Fruit fly (Drosophila melanogaster) whole organism, embryonic: ENCODE measurements around the gene Eig71Ea.
A peak's percentile ranks its signal among the peaks of the same experiment; 100 is the strongest.

ENCODE experiments used
- Atf6 ChIP-seq: fragments of 200-800 bp; sonication (Bioruptor generic); IDR thresholded peaks from 2 replicates; pipeline ENCODE4 v1.3.6; 2022; ENCODE audit warnings: missing biosample characterization, missing genetic modification characterization
- Bdp1 ChIP-seq: fragments of 200-800 bp; sonication (Bioruptor generic); optimal IDR thresholded peaks from 3 replicates; lab custom pipeline; 2016; ENCODE audit warnings: missing biosample characterization, missing genetic modification characterization
- Bgb ChIP-seq: fragments of 200-800 bp; sonication (Bioruptor generic); IDR thresholded peaks from 2 replicates; pipeline ENCODE4 v1.3.6; 2022; ENCODE audit warnings: missing biosample characterization, missing genetic modification characterization; ENCODE audit not compliant: partially characterized antibody
- CG1024 ChIP-seq: fragments of 200-800 bp; sonication (Bioruptor generic); IDR thresholded peaks from 2 replicates; pipeline ENCODE4 v1.3.6; 2022; ENCODE audit warnings: missing biosample characterization, missing genetic modification characterization
- CG10267 ChIP-seq: fragments of 200-800 bp; sonication (Bioruptor generic); optimal IDR thresholded peaks from 2 replicates; lab custom pipeline; 2018; ENCODE audit warnings: missing biosample characterization, mild to moderate bottlenecking, missing genetic modification characterization, moderate library complexity
- CG10366 ChIP-seq: fragments of 200-800 bp; sonication (Bioruptor generic); IDR thresholded peaks from 2 replicates; pipeline ENCODE4 v1.3.6; 2022; ENCODE audit warnings: missing biosample characterization, missing genetic modification characterization
- CG10654 ChIP-seq: fragments of 200-800 bp; sonication (Bioruptor generic); optimal IDR thresholded peaks from 2 replicates; lab custom pipeline; 2016; ENCODE audit warnings: missing biosample characterization, missing genetic modification characterization
- CG12104 ChIP-seq: fragments of 200-800 bp; sonication (Bioruptor generic); optimal IDR thresholded peaks from 3 replicates; lab custom pipeline; 2016; ENCODE audit warnings: missing biosample characterization, missing genetic modification characterization
- CG13894 ChIP-seq: fragments of 200-800 bp; sonication (Bioruptor generic); optimal IDR thresholded peaks from 3 replicates; lab custom pipeline; 2018; ENCODE audit warnings: missing biosample characterization, mild to moderate bottlenecking, missing genetic modification characterization, moderate library complexity
- CG14667 ChIP-seq: fragments of 200-800 bp; sonication (Bioruptor generic); IDR thresholded peaks from 2 replicates; pipeline ENCODE4 v1.3.6; 2022; ENCODE audit warnings: missing biosample characterization, missing genetic modification characterization
- CG15073 ChIP-seq: fragments of 200-800 bp; sonication (Bioruptor generic); optimal IDR thresholded peaks from 2 replicates; lab custom pipeline; 2016; ENCODE audit warnings: missing biosample characterization, missing genetic modification characterization
- CG1647 ChIP-seq: fragments of 200-800 bp; sonication (Bioruptor generic); optimal IDR thresholded peaks from 3 replicates; lab custom pipeline; 2016; ENCODE audit warnings: missing biosample characterization, missing genetic modification characterization
- CG17385 ChIP-seq: fragments of 200-800 bp; sonication (Bioruptor generic); optimal IDR thresholded peaks from 3 replicates; lab custom pipeline; 2018; ENCODE audit warnings: missing biosample characterization, mild to moderate bottlenecking, missing genetic modification characterization
- CG17802 ChIP-seq: fragments of 200-800 bp; sonication (Bioruptor generic); optimal IDR thresholded peaks from 2 replicates; lab custom pipeline; 2018; ENCODE audit warnings: missing biosample characterization, mild to moderate bottlenecking, missing genetic modification characterization, moderate library complexity
- CG2202 ChIP-seq: fragments of 200-800 bp; sonication (Bioruptor generic); optimal IDR thresholded peaks from 2 replicates; lab custom pipeline; 2018; ENCODE audit warnings: missing biosample characterization, mild to moderate bottlenecking, missing genetic modification characterization
- CG3163 ChIP-seq: fragments of 200-800 bp; sonication (Bioruptor generic); optimal IDR thresholded peaks from 3 replicates; lab custom pipeline; 2016; ENCODE audit warnings: missing biosample characterization, missing genetic modification characterization
- CG3281 ChIP-seq: fragments of 200-800 bp; sonication (Bioruptor generic); optimal IDR thresholded peaks from 3 replicates; lab custom pipeline; 2017; ENCODE audit warnings: missing biosample characterization, mild to moderate bottlenecking, missing genetic modification characterization
- CG3407 ChIP-seq: fragments of 200-800 bp; sonication (Bioruptor generic); optimal IDR thresholded peaks from 2 replicates; lab custom pipeline; 2018; ENCODE audit warnings: missing biosample characterization, mild to moderate bottlenecking, missing genetic modification characterization
- CG42726 ChIP-seq: fragments of 200-800 bp; sonication (Bioruptor generic); IDR thresholded peaks from 2 replicates; pipeline ENCODE4 v1.3.6; 2022; ENCODE audit warnings: missing biosample characterization, missing genetic modification characterization; ENCODE audit not compliant: partially characterized antibody
- CG4617 ChIP-seq: fragments of 200-800 bp; sonication (Bioruptor generic); optimal IDR thresholded peaks from 3 replicates; lab custom pipeline; 2016; ENCODE audit warnings: missing biosample characterization, missing genetic modification characterization, borderline replicate concordance
- CG4854 ChIP-seq: fragments of 200-800 bp; sonication (Bioruptor generic); optimal IDR thresholded peaks from 2 replicates; lab custom pipeline; 2016; ENCODE audit warnings: missing biosample characterization, missing genetic modification characterization, inconsistent platforms
- CG6254 ChIP-seq: fragments of 200-800 bp; sonication (Bioruptor generic); optimal IDR thresholded peaks from 3 replicates; lab custom pipeline; 2017; ENCODE audit warnings: mild to moderate bottlenecking, missing biosample characterization, missing genetic modification reagents, missing genetic modification characterization
- CG7963 ChIP-seq: fragments of 200-800 bp; sonication (Bioruptor generic); IDR thresholded peaks from 3 replicates; pipeline ENCODE4 v1.3.6; 2022; ENCODE audit warnings: missing biosample characterization, missing genetic modification characterization; ENCODE audit not compliant: partially characterized antibody
- CG8944 ChIP-seq: fragments of 200-800 bp; sonication (Bioruptor generic); optimal IDR thresholded peaks from 3 replicates; lab custom pipeline; 2016; ENCODE audit warnings: missing biosample characterization, missing genetic modification characterization
- CG9817 ChIP-seq: fragments of 200-800 bp; sonication (Bioruptor generic); optimal IDR thresholded peaks from 2 replicates; lab custom pipeline; 2018; ENCODE audit warnings: missing biosample characterization, mild to moderate bottlenecking, missing genetic modification characterization, moderate library complexity
- H15 ChIP-seq: fragments of 200-800 bp; sonication (Bioruptor generic); IDR thresholded peaks from 3 replicates; pipeline ENCODE4 v1.3.6; 2022; ENCODE audit warnings: missing biosample characterization, missing genetic modification characterization
- Hmr ChIP-seq: fragments of 200-800 bp; sonication (Bioruptor generic); optimal IDR thresholded peaks from 3 replicates; lab custom pipeline; 2017; ENCODE audit warnings: mild to moderate bottlenecking, missing biosample characterization, missing genetic modification reagents, missing genetic modification characterization
- Hr39 ChIP-seq: fragments of >200 bp; optimal IDR thresholded peaks from 2 replicates; lab custom pipeline; 2017
- PHDP ChIP-seq: fragments of 200-800 bp; sonication (Bioruptor generic); optimal IDR thresholded peaks from 3 replicates; lab custom pipeline; 2018; ENCODE audit warnings: missing biosample characterization, mild to moderate bottlenecking, missing genetic modification characterization, moderate library complexity
- Sox100B ChIP-seq: fragments of 200-800 bp; sonication (Bioruptor generic); optimal IDR thresholded peaks from 3 replicates; lab custom pipeline; 2018; ENCODE audit warnings: missing biosample characterization, mild to moderate bottlenecking, missing genetic modification characterization
- Taf1 ChIP-seq: fragments of 200-800 bp; sonication (Bioruptor generic); IDR thresholded peaks from 2 replicates; pipeline ENCODE4 v1.3.6; 2022; ENCODE audit warnings: missing biosample characterization, missing genetic modification characterization
- bbx ChIP-seq: fragments of 200-800 bp; sonication (Bioruptor generic); IDR thresholded peaks from 2 replicates; pipeline ENCODE4 v1.3.6; 2022; ENCODE audit warnings: missing biosample characterization, missing genetic modification characterization; ENCODE audit not compliant: partially characterized antibody
- cad ChIP-seq: fragments of >200 bp; optimal IDR thresholded peaks from 2 replicates; lab custom pipeline; 2017; ENCODE audit warnings: missing biosample characterization, missing genetic modification characterization
- chif ChIP-seq, 2 experiments: fragments of 200-800 bp; sonication (Bioruptor generic); optimal IDR thresholded peaks; 3 replicates each; lab custom pipeline; 2016; ENCODE audit warnings: missing biosample characterization in 2 of 2, missing genetic modification characterization in 2 of 2
- ci ChIP-seq: fragments of 200-800 bp; sonication (Bioruptor generic); IDR thresholded peaks from 3 replicates; pipeline ENCODE4 v1.3.6; 2022; ENCODE audit warnings: missing biosample characterization, missing genetic modification characterization
- da ChIP-seq: fragments of 200-800 bp; sonication (Bioruptor generic); optimal IDR thresholded peaks from 2 replicates; lab custom pipeline; 2016; ENCODE audit warnings: missing biosample characterization, missing genetic modification characterization
- danr ChIP-seq: fragments of 200-800 bp; sonication (Bioruptor generic); IDR thresholded peaks from 2 replicates; pipeline ENCODE4 v1.3.6; 2022; ENCODE audit warnings: missing biosample characterization, missing genetic modification characterization
- dmrt11E ChIP-seq: fragments of 200-800 bp; sonication (Bioruptor generic); optimal IDR thresholded peaks from 3 replicates; lab custom pipeline; 2018; ENCODE audit warnings: missing biosample characterization, mild to moderate bottlenecking, missing genetic modification characterization, moderate library complexity
- eve ChIP-seq, 2 experiments: fragments of >200 bp; optimal IDR thresholded peaks; 2 replicates each; lab custom pipeline; 2017; ENCODE audit warnings: missing biosample characterization in 2 of 2, missing genetic modification characterization in 2 of 2
- fru ChIP-seq: fragments of >200 bp; optimal IDR thresholded peaks from 2 replicates; lab custom pipeline; 2017
- ftz-f1 ChIP-seq: fragments of 200-800 bp; sonication (Bioruptor generic); optimal IDR thresholded peaks from 2 replicates; lab custom pipeline; 2016; ENCODE audit warnings: missing biosample characterization, missing genetic modification characterization
- kah ChIP-seq: fragments of 200-800 bp; sonication (Bioruptor generic); optimal IDR thresholded peaks from 2 replicates; lab custom pipeline; 2018; ENCODE audit warnings: missing biosample characterization, mild to moderate bottlenecking, missing genetic modification characterization
- maf-S ChIP-seq: fragments of 200-800 bp; sonication (Bioruptor generic); optimal IDR thresholded peaks from 2 replicates; lab custom pipeline; 2016; ENCODE audit warnings: missing biosample characterization, missing genetic modification characterization
- mirr ChIP-seq: fragments of 200-800 bp; sonication (Bioruptor generic); optimal IDR thresholded peaks from 3 replicates; lab custom pipeline; 2018; ENCODE audit warnings: missing biosample characterization, mild to moderate bottlenecking, missing genetic modification characterization
- oc ChIP-seq: fragments of 200-800 bp; sonication (Bioruptor generic); optimal IDR thresholded peaks from 2 replicates; lab custom pipeline; 2018; ENCODE audit warnings: missing biosample characterization, mild to moderate bottlenecking, missing genetic modification characterization, moderate library complexity
- odd ChIP-seq: fragments of 200-800 bp; sonication (Bioruptor generic); optimal IDR thresholded peaks from 2 replicates; lab custom pipeline; 2017; ENCODE audit warnings: missing biosample characterization, mild to moderate bottlenecking, missing genetic modification characterization
- pb ChIP-seq: fragments of 200-800 bp; sonication (Bioruptor generic); optimal IDR thresholded peaks from 3 replicates; lab custom pipeline; 2016; ENCODE audit warnings: missing biosample characterization, missing genetic modification characterization
- pfk ChIP-seq: fragments of 200-800 bp; sonication (Bioruptor generic); optimal IDR thresholded peaks from 2 replicates; lab custom pipeline; 2018; ENCODE audit warnings: missing biosample characterization, mild to moderate bottlenecking, missing genetic modification characterization, moderate library complexity
- prd ChIP-seq, 3 experiments: fragments of >200 bp in 2 of 3; fragments of 200-800 bp in 1 of 3; sonication (Bioruptor generic) in 1 of 3; optimal IDR thresholded peaks in 2 of 3; IDR thresholded peaks in 1 of 3; 2 replicates in 2 of 3; 3 replicates in 1 of 3; pipeline versions ENCODE4 v1.3.6 to Lab custom; 2017 to 2022; ENCODE audit warnings: missing biosample characterization in 1 of 3, missing genetic modification characterization in 1 of 3
- row ChIP-seq: fragments of 200-800 bp; sonication (Bioruptor generic); IDR thresholded peaks from 3 replicates; pipeline ENCODE4 v1.3.6; 2022; ENCODE audit warnings: missing biosample characterization, missing genetic modification characterization
- sd ChIP-seq: fragments of 200-800 bp; sonication (Bioruptor generic); optimal IDR thresholded peaks from 3 replicates; lab custom pipeline; 2018; ENCODE audit warnings: missing biosample characterization, mild to moderate bottlenecking, missing genetic modification characterization, moderate library complexity
- sima ChIP-seq: fragments of 200-800 bp; sonication (Bioruptor generic); optimal IDR thresholded peaks from 2 replicates; lab custom pipeline; 2016; ENCODE audit warnings: missing biosample characterization, missing genetic modification characterization

Eig71Ea gene

DNA sequence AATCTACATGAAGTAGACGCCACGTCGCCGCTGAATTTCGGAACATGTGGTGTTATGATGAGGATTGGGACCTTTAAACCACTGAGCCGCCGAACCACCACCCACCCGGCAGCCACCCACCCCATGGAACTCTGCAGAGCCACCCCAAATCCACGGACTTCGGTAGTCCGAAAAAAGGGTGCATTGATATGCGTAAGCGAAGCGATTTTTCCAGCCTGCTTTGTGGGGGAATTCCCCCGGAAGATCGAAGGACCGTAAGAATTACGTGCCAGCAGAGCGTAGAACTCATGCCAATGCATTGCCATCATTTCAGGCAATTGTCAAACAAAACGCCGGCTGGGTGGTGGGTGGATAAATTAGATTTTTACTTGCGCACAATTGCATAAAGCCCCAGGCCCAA, 28.8 kb upstream of the Eig71Ea start (continued):
- no peak for TF ChIP-seq dmrt11E
- peak; percentile 78; the same call in 1 of the 2 replicates for TF ChIP-seq CG42726 (GFP tag; lab: Robert Waterston, UW)
- TF ChIP-seq Hmr (GFP tag; lab: Kevin White, UChicago), result no peak
- no peak for TF ChIP-seq CG13894 (tag; lab: Kevin White, UChicago)
- TF ChIP-seq CG3281 (GFP tag; lab: Kevin White, UChicago), result no peak
- TF ChIP-seq ftz-f1 (GFP tag; lab: Kevin White, UChicago), result no peak
- TF ChIP-seq kah (GFP tag; lab: Kevin White, UChicago), result no peak
- no peak for TF ChIP-seq CG10366
- TF ChIP-seq CG1647 (GFP tag; lab: Kevin White, UChicago), result no peak
- TF ChIP-seq CG8944 (GFP tag; lab: Kevin White, UChicago), result no peak
- TF ChIP-seq Bdp1 (GFP tag; lab: Kevin White, UChicago), result no peak
- no peak for TF ChIP-seq CG3407
- TF ChIP-seq Atf6, result no peak
- no peak for TF ChIP-seq row (GFP tag; lab: Robert Waterston, UW)
- no peak for TF ChIP-seq da
- peak; percentile 67; the same call in 1 of the 2 replicates for TF ChIP-seq Bgb
- TF ChIP-seq CG9817 (tag; lab: Kevin White, UChicago), result no peak
- TF ChIP-seq CG15073, result no peak
- no peak for TF ChIP-seq chif (GFP tag; optimal IDR thresholded peaks at IDR 0.05; lab: Kevin White, UChicago)
- no peak for TF ChIP-seq CG10267
- no peak for TF ChIP-seq H15 (GFP tag; lab: Robert Waterston, UW)
- no peak for TF ChIP-seq CG17802 (tag; lab: Kevin White, UChicago)
- no peak for TF ChIP-seq CG3163 (GFP tag; lab: Kevin White, UChicago)
- TF ChIP-seq Sox100B (GFP tag; lab: Kevin White, UChicago), result no peak
- no peak for TF ChIP-seq maf-S
- TF ChIP-seq CG17385 (GFP tag; lab: Kevin White, UChicago), result no peak
- TF ChIP-seq Hr39 (lab: Kevin White, UChicago), result no peak
- TF ChIP-seq cad (GFP tag; lab: Kevin White, UChicago), result no peak
- no peak for TF ChIP-seq Taf1 (GFP tag; lab: Robert Waterston, UW)
- no peak for TF ChIP-seq sima
- no peak for TF ChIP-seq CG6254 (GFP tag; lab: Kevin White, UChicago)
- no peak for TF ChIP-seq CG2202 (tag; lab: Kevin White, UChicago)
- no peak for TF ChIP-seq danr (GFP tag; lab: Robert Waterston, UW)
- TF ChIP-seq CG1024, result no peak
- no peak for TF ChIP-seq prd (optimal IDR thresholded peaks at IDR 0.05; lab: Kevin White, UChicago)
- no peak for TF ChIP-seq prd (GFP tag; IDR thresholded peaks at IDR 0.05; lab: Robert Waterston, UW)
- TF ChIP-seq ci (GFP tag; lab: Robert Waterston, UW), result no peak
- TF ChIP-seq pb (GFP tag; lab: Kevin White, UChicago), result no peak
- peak; percentile 69; the same call in 2 of the 3 replicates for TF ChIP-seq CG7963 (GFP tag; lab: Robert Waterston, UW)
- no peak for TF ChIP-seq CG14667 (GFP tag; lab: Robert Waterston, UW)
- peak; percentile 92 for TF ChIP-seq bbx (GFP tag; lab: Robert Waterston, UW)
- TF ChIP-seq oc, result no peak
- no peak for TF ChIP-seq CG10654 (GFP tag; lab: Kevin White, UChicago)
- TF ChIP-seq sd (tag; lab: Kevin White, UChicago), result peak; percentile 86
- no peak for TF ChIP-seq CG12104 (GFP tag; lab: Kevin White, UChicago)
- TF ChIP-seq odd (GFP tag; lab: Kevin White, UChicago), result no peak
- TF ChIP-seq mirr (GFP tag; lab: Kevin White, UChicago), result no peak
- TF ChIP-seq fru (lab: Kevin White, UChicago), result no peak
- TF ChIP-seq eve (GFP tag; optimal IDR thresholded peaks at IDR 0.05; lab: Kevin White, UChicago), result no peak
- TF ChIP-seq CG4617 (GFP tag; lab: Kevin White, UChicago), result no peak
- no peak for TF ChIP-seq CG4854 (GFP tag; lab: Kevin White, UChicago)
- TF ChIP-seq pfk, result no peak
- TF ChIP-seq PHDP (tag; lab: Kevin White, UChicago), result no peak
